Fruit fly (Drosophila melanogaster) whole organism, embryonic: ENCODE data around the gene CG9776.

Experiments
- Abd-B ChIP-seq: fragments of 200-800 bp; sonication (Bioruptor generic); optimal IDR thresholded peaks from 2 replicates; lab custom pipeline; 2018; ENCODE audit warnings: missing biosample characterization, mild to moderate bottlenecking, missing genetic modification characterization, moderate library complexity
- Adf1 ChIP-seq: fragments of 200-800 bp; sonication (Bioruptor generic); IDR thresholded peaks from 2 replicates; pipeline ENCODE4 v1.3.6; 2022; ENCODE audit warnings: missing biosample characterization, missing genetic modification characterization
- CG10321 ChIP-seq: fragments of 200-800 bp; sonication (Bioruptor generic); IDR thresholded peaks from 2 replicates; pipeline ENCODE4 v1.3.6; 2022; ENCODE audit warnings: missing biosample characterization, missing genetic modification characterization
- CG10462 ChIP-seq: fragments of 200-800 bp; sonication (Bioruptor generic); optimal IDR thresholded peaks from 2 replicates; lab custom pipeline; 2016; ENCODE audit warnings: missing biosample characterization, missing genetic modification characterization
- CG11456 ChIP-seq: fragments of 200-800 bp; sonication (Bioruptor generic); IDR thresholded peaks from 3 replicates; pipeline ENCODE4 v1.3.6; 2022; ENCODE audit warnings: missing biosample characterization, missing genetic modification characterization
- CG11504 ChIP-seq: fragments of 200-800 bp; sonication (Bioruptor generic); optimal IDR thresholded peaks from 3 replicates; lab custom pipeline; 2019; ENCODE audit warnings: missing biosample characterization, mild to moderate bottlenecking, missing genetic modification characterization, moderate library complexity
- CG11560 ChIP-seq: fragments of 200-800 bp; sonication (Bioruptor generic); IDR thresholded peaks from 3 replicates; pipeline ENCODE4 v1.3.6; 2022; ENCODE audit warnings: missing biosample characterization, missing genetic modification characterization
- CG11695 ChIP-seq: fragments of 200-800 bp; sonication (Bioruptor generic); IDR thresholded peaks from 3 replicates; pipeline ENCODE4 v1.3.6; 2022; ENCODE audit warnings: missing biosample characterization, missing genetic modification characterization
- CG1233 ChIP-seq: fragments of 200-800 bp; sonication (Bioruptor generic); optimal IDR thresholded peaks from 4 replicates; lab custom pipeline; 2018; ENCODE audit warnings: missing biosample characterization, mild to moderate bottlenecking, missing genetic modification characterization
- CG12391 ChIP-seq: fragments of 200-800 bp; sonication (Bioruptor generic); optimal IDR thresholded peaks from 3 replicates; lab custom pipeline; 2018; ENCODE audit warnings: missing biosample characterization, mild to moderate bottlenecking, missing genetic modification characterization, moderate library complexity
- CG13296 ChIP-seq: fragments of 200-800 bp; sonication (Bioruptor generic); optimal IDR thresholded peaks from 3 replicates; lab custom pipeline; 2018; ENCODE audit warnings: missing biosample characterization, mild to moderate bottlenecking, missing genetic modification characterization
- CG13894 ChIP-seq: fragments of 200-800 bp; sonication (Bioruptor generic); optimal IDR thresholded peaks from 3 replicates; lab custom pipeline; 2018; ENCODE audit warnings: missing biosample characterization, mild to moderate bottlenecking, missing genetic modification characterization, moderate library complexity
- CG30403 ChIP-seq: fragments of 200-800 bp; sonication (Bioruptor generic); optimal IDR thresholded peaks from 3 replicates; lab custom pipeline; 2016; ENCODE audit warnings: missing biosample characterization, missing genetic modification characterization
- CG30431 ChIP-seq: fragments of 200-800 bp; sonication (Bioruptor generic); optimal IDR thresholded peaks from 2 replicates; lab custom pipeline; 2017; ENCODE audit warnings: missing biosample characterization, missing genetic modification characterization
- CG3065 ChIP-seq: fragments of 200-800 bp; sonication (Bioruptor generic); optimal IDR thresholded peaks from 2 replicates; lab custom pipeline; 2016; ENCODE audit warnings: missing biosample characterization, missing genetic modification characterization
- CG31441 ChIP-seq: fragments of 200-800 bp; sonication (Bioruptor generic); IDR thresholded peaks from 2 replicates; pipeline ENCODE4 v1.3.6; 2022; ENCODE audit warnings: missing biosample characterization, missing genetic modification characterization
- CG32532 ChIP-seq: fragments of 200-800 bp; sonication (Bioruptor generic); IDR thresholded peaks from 2 replicates; pipeline ENCODE4 v1.3.6; 2022; ENCODE audit warnings: missing biosample characterization, missing genetic modification characterization
- CG3838 ChIP-seq: fragments of 200-800 bp; sonication (Bioruptor generic); optimal IDR thresholded peaks from 3 replicates; lab custom pipeline; 2016; ENCODE audit warnings: missing biosample characterization, missing genetic modification characterization
- CG4617 ChIP-seq: fragments of 200-800 bp; sonication (Bioruptor generic); optimal IDR thresholded peaks from 3 replicates; lab custom pipeline; 2016; ENCODE audit warnings: missing biosample characterization, missing genetic modification characterization, borderline replicate concordance
- CG4854 ChIP-seq: fragments of 200-800 bp; sonication (Bioruptor generic); optimal IDR thresholded peaks from 2 replicates; lab custom pipeline; 2016; ENCODE audit warnings: missing biosample characterization, missing genetic modification characterization, inconsistent platforms
- CG6689 ChIP-seq: fragments of 200-800 bp; sonication (Bioruptor generic); IDR thresholded peaks from 2 replicates; pipeline ENCODE4 v1.3.6; 2022; ENCODE audit warnings: missing biosample characterization, missing genetic modification characterization
- CG8924 ChIP-seq: fragments of 200-800 bp; optimal IDR thresholded peaks from 3 replicates; lab custom pipeline; 2019; ENCODE audit warnings: missing biosample characterization, mild to moderate bottlenecking, missing genetic modification characterization, moderate library complexity
- CkIIα-i1 ChIP-seq: fragments of 200-800 bp; sonication (Bioruptor generic); IDR thresholded peaks from 2 replicates; pipeline ENCODE4 v1.3.6; 2022; ENCODE audit warnings: missing biosample characterization, missing genetic modification characterization
- CrebB ChIP-seq: fragments of 200-800 bp; sonication (Bioruptor generic); optimal IDR thresholded peaks from 3 replicates; lab custom pipeline; 2018; ENCODE audit warnings: missing biosample characterization, mild to moderate bottlenecking, missing genetic modification characterization
- Deaf1 ChIP-seq: fragments of 200-800 bp; optimal IDR thresholded peaks from 3 replicates; lab custom pipeline; 2019; ENCODE audit warnings: missing biosample characterization, mild to moderate bottlenecking, missing genetic modification characterization, moderate library complexity
- Drgx ChIP-seq: fragments of 200-800 bp; sonication (Bioruptor generic); IDR thresholded peaks from 2 replicates; pipeline ENCODE4 v1.3.6; 2022; ENCODE audit warnings: missing biosample characterization, missing genetic modification characterization
- Fer1 ChIP-seq: fragments of 200-800 bp; sonication (Bioruptor generic); optimal IDR thresholded peaks from 2 replicates; lab custom pipeline; 2017; ENCODE audit warnings: missing biosample characterization, mild to moderate bottlenecking, missing genetic modification characterization
- HLHmδ ChIP-seq: fragments of 200-800 bp; sonication (Bioruptor generic); optimal IDR thresholded peaks from 2 replicates; lab custom pipeline; 2018; ENCODE audit warnings: missing biosample characterization, mild to moderate bottlenecking, missing genetic modification characterization, moderate library complexity
- Hand ChIP-seq: fragments of 200-800 bp; sonication (Bioruptor generic); optimal IDR thresholded peaks from 2 replicates; lab custom pipeline; 2017; ENCODE audit warnings: mild to moderate bottlenecking, missing biosample characterization, missing genetic modification reagents, missing genetic modification characterization
- Mad ChIP-seq: fragments of 200-800 bp; sonication (Bioruptor generic); optimal IDR thresholded peaks from 2 replicates; lab custom pipeline; 2016; ENCODE audit warnings: missing biosample characterization, missing genetic modification characterization
- Pdp1 ChIP-seq, 2 experiments: fragments of 200-800 bp; sonication (Bioruptor generic); optimal IDR thresholded peaks; 3 replicates each; lab custom pipeline; 2016; ENCODE audit warnings: missing biosample characterization in 2 of 2, missing genetic modification characterization in 2 of 2, mild to moderate bottlenecking in 1 of 2, moderate library complexity in 1 of 2
- Six4 ChIP-seq: fragments of 200-800 bp; sonication (Bioruptor generic); optimal IDR thresholded peaks from 2 replicates; lab custom pipeline; 2016; ENCODE audit warnings: missing biosample characterization, missing genetic modification characterization
- Trl ChIP-seq, 3 experiments: fragments of >200 bp in 2 of 3; fragments of 200-800 bp in 1 of 3; sonication (Bioruptor generic) in 1 of 3; optimal IDR thresholded peaks; 2 replicates in 1 of 3; 3 replicates in 2 of 3; lab custom pipeline; 2016 to 2017; ENCODE audit warnings: missing biosample characterization in 1 of 3, missing genetic modification characterization in 1 of 3
- Usf ChIP-seq: fragments of 200-800 bp; sonication (Bioruptor generic); optimal IDR thresholded peaks from 2 replicates; lab custom pipeline; 2017; ENCODE audit warnings: missing genotype, missing biosample characterization, missing genetic modification characterization
- ab ChIP-seq: fragments of 200-800 bp; sonication (Bioruptor generic); optimal IDR thresholded peaks from 2 replicates; lab custom pipeline; 2016; ENCODE audit warnings: missing biosample characterization, missing genetic modification characterization
- abd-A ChIP-seq: fragments of 200-800 bp; sonication (Bioruptor generic); optimal IDR thresholded peaks from 3 replicates; lab custom pipeline; 2019; ENCODE audit warnings: missing biosample characterization, mild to moderate bottlenecking, missing genetic modification characterization, moderate library complexity
- amos ChIP-seq: fragments of 200-800 bp; sonication (Bioruptor generic); IDR thresholded peaks from 2 replicates; pipeline ENCODE4 v1.3.6; 2022; ENCODE audit warnings: missing biosample characterization, missing genetic modification characterization; ENCODE audit not compliant: partially characterized antibody
- bbx ChIP-seq: fragments of 200-800 bp; sonication (Bioruptor generic); IDR thresholded peaks from 2 replicates; pipeline ENCODE4 v1.3.6; 2022; ENCODE audit warnings: missing biosample characterization, missing genetic modification characterization; ENCODE audit not compliant: partially characterized antibody
- crc ChIP-seq: fragments of 200-800 bp; sonication (Bioruptor generic); optimal IDR thresholded peaks from 2 replicates; lab custom pipeline; 2016; ENCODE audit warnings: missing biosample characterization, missing genetic modification characterization
- croc ChIP-seq: fragments of 200-800 bp; sonication (Bioruptor generic); conservative IDR thresholded peaks from 3 replicates; pipeline ENCODE4 v1.3.6; 2022; ENCODE audit warnings: missing biosample characterization, missing genetic modification characterization
- fu2 ChIP-seq: fragments of 200-800 bp; sonication (Bioruptor generic); optimal IDR thresholded peaks from 2 replicates; lab custom pipeline; 2016; ENCODE audit warnings: missing biosample characterization, missing genetic modification characterization
- gcm ChIP-seq: fragments of 200-800 bp; sonication (Bioruptor generic); optimal IDR thresholded peaks from 2 replicates; lab custom pipeline; 2019; ENCODE audit warnings: missing biosample characterization, mild to moderate bottlenecking, missing genetic modification characterization, moderate library complexity
- gsb-n ChIP-seq: fragments of 200-800 bp; sonication (Bioruptor generic); optimal IDR thresholded peaks from 3 replicates; lab custom pipeline; 2018; ENCODE audit warnings: missing biosample characterization, mild to moderate bottlenecking, missing genetic modification characterization
- lab ChIP-seq: fragments of 200-800 bp; sonication (Bioruptor generic); optimal IDR thresholded peaks from 3 replicates; lab custom pipeline; 2017; ENCODE audit warnings: missing biosample characterization, missing genetic modification characterization, mild to moderate bottlenecking, moderate library complexity, missing genetic modification reagents
- nmo ChIP-seq: fragments of 200-800 bp; sonication (Bioruptor generic); optimal IDR thresholded peaks from 2 replicates; lab custom pipeline; 2018; ENCODE audit warnings: missing biosample characterization, mild to moderate bottlenecking, missing genetic modification characterization, moderate library complexity
- pb ChIP-seq: fragments of 200-800 bp; sonication (Bioruptor generic); optimal IDR thresholded peaks from 3 replicates; lab custom pipeline; 2016; ENCODE audit warnings: missing biosample characterization, missing genetic modification characterization
- shn ChIP-seq: fragments of 200-800 bp; sonication (Bioruptor generic); optimal IDR thresholded peaks from 3 replicates; lab custom pipeline; 2016; ENCODE audit warnings: missing biosample characterization, missing genetic modification characterization
- ssp ChIP-seq: fragments of 200-800 bp; sonication (Bioruptor generic); IDR thresholded peaks from 2 replicates; pipeline ENCODE4 v1.3.6; 2022; ENCODE audit warnings: missing biosample characterization, missing genetic modification characterization
- z ChIP-seq: fragments of 200-800 bp; sonication (Bioruptor generic); IDR thresholded peaks from 3 replicates; pipeline ENCODE4 v1.3.6; 2022; ENCODE audit warnings: missing biosample characterization, missing genetic modification characterization
- zf30C ChIP-seq: fragments of 200-800 bp; sonication (Bioruptor generic); optimal IDR thresholded peaks from 3 replicates; lab custom pipeline; 2018; ENCODE audit warnings: missing biosample characterization, mild to moderate bottlenecking, missing genetic modification characterization
- zfh2 ChIP-seq: fragments of 200-800 bp; sonication (Bioruptor generic); optimal IDR thresholded peaks from 2 replicates; lab custom pipeline; 2016; ENCODE audit warnings: missing biosample characterization, missing genetic modification characterization

CG9776 gene

DNA sequence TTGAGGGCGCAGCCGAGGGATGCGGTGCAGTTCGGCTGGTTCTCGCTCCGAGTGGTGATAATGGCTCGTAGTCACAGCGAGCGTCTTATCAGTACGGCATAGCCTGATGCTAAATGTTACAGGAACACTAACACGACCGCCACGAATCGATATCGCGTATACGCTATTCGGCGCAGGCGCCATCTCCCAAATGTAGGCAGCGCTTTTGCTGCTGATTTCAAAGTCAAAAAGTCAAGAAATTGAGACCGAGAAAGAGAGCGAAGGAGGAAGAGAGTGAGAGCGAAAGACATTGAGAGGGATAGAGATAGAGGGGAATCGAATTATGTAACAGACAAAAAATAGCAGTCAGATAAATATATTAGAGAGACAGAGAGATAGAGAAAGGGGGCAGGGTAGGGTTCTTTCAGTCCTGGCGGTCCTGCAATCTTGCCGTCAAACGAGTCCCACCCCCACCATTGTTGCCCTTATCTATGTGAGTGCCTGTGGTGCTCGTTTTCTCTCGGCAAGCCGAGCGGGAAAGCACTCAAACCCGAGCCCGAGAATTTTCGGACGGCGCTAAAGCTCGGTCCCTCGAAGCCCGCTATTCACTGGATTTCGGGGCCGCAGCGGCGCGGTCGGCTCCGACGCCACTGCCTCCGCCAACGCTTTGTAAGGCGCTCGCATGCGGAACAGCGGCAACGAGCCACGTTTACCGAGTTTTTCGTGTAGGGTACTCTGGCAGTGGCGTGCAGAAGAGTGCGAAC lies 52.6 kb downstream of the CG9776 start (continued):
- TF ChIP-seq ssp (GFP tag; lab: Robert Waterston, UW) (no peak), CG30403 (no peak), ab (GFP tag; lab: Kevin White, UChicago) (no peak), CG10321 (no peak), CG4617 (no peak), CG3838 (GFP tag; lab: Kevin White, UChicago) (no peak), Mad (GFP tag; lab: Kevin White, UChicago) (no peak), crc (GFP tag; lab: Kevin White, UChicago) (no peak), CG11456 (GFP tag; lab: Robert Waterston, UW) (0 out of 3 replicates have a peak, but pooled peaks have one; percentile 49), CG3065 (GFP tag; lab: Kevin White, UChicago) (no peak), fu2 (GFP tag; lab: Kevin White, UChicago) (no peak), Pdp1 (GFP tag; optimal IDR thresholded peaks at IDR 0.05; lab: Kevin White, UChicago) (peak in 1 of 2 experiments; percentile 89), zf30C (no peak), shn (no peak), Usf (GFP tag; lab: Kevin White, UChicago) (no peak), CG11504 (no peak), CG31441 (GFP tag; lab: Robert Waterston, UW) (no peak), Adf1 (GFP tag; lab: Robert Waterston, UW) (peak; percentile 78), zfh2 (GFP tag; lab: Kevin White, UChicago) (no peak), Fer1 (GFP tag; lab: Kevin White, UChicago) (peak; percentile 10), Hand (GFP tag; lab: Kevin White, UChicago) (no peak), Six4 (no peak), CG4854 (GFP tag; lab: Kevin White, UChicago) (no peak), CG11560 (tag; lab: Robert Waterston, UW) (no peak), CG12391 (tag; lab: Kevin White, UChicago) (no peak), nmo (GFP tag; lab: Kevin White, UChicago) (no peak), CG30431 (GFP tag; lab: Kevin White, UChicago) (no peak), HLHmδ (GFP tag; lab: Kevin White, UChicago) (no peak), Abd-B (GFP tag; lab: Kevin White, UChicago) (no peak), pb (no peak), amos (no peak), CG6689 (GFP tag; lab: Robert Waterston, UW) (0 out of 2 replicates have a peak, but pooled peaks have one; percentile 8), z (GFP tag; lab: Robert Waterston, UW) (peak; percentile 86), CG10462 (GFP tag; lab: Kevin White, UChicago) (no peak), CG1233 (no peak), bbx (GFP tag; lab: Robert Waterston, UW) (peak; percentile 16; the same call in 1 of the 2 replicates), CG11695 (GFP tag; lab: Robert Waterston, UW) (no peak)

DNA sequence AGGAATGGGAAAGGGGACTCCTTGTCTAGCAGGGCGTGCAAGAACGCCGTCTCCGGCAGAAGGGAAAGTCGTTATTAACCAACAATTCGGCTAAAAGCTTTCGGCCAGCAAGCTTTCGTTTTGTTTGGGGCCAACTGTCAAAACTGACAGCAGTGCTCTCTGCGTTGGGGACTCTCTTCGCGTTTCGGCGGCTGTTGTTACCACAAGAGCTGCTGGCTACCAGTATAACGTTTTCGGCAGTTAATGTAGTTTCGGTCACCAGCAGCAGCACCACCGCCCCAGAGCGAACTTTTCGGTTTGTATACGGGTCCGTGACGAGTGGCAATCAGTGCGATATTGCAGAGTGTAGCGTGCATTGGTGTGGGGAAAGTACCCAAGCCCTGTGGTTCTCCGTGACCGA lies 53.8 kb downstream of the CG9776 start, which contains the start of gene cpx:
Gene cpx (plus strand): TSS at position 160 of the 400 bp plus-strand sequence.
- TF ChIP-seq Adf1 (GFP tag; lab: Robert Waterston, UW) (peak; percentile 27; the same call in 1 of the 2 replicates), CrebB (tag; lab: Kevin White, UChicago) (no peak), Trl (optimal IDR thresholded peaks at IDR 0.05; lab: Kevin White, UChicago) (peak in 1 of 2 experiments; percentile 21), Trl (GFP tag; optimal IDR thresholded peaks at IDR 0.05; lab: Kevin White, UChicago) (no peak), Deaf1 (tag; lab: Kevin White, UChicago) (peak; percentile 83), gsb-n (tag; lab: Kevin White, UChicago) (no peak), CG13894 (tag; lab: Kevin White, UChicago) (peak; percentile 36), gcm (GFP tag; lab: Kevin White, UChicago) (peak; percentile 3), CG13296 (GFP tag; lab: Kevin White, UChicago) (no peak), CkIIα-i1 (GFP tag; lab: Robert Waterston, UW) (no peak), CG8924 (tag; lab: Kevin White, UChicago) (no peak), CG32532 (GFP tag; lab: Robert Waterston, UW) (0 out of 2 replicates have a peak, but pooled peaks have one; percentile 16), croc (GFP tag; lab: Robert Waterston, UW) (no peak), Drgx (GFP tag; lab: Robert Waterston, UW) (no peak), abd-A (tag; lab: Kevin White, UChicago) (peak; percentile 46), lab (GFP tag; lab: Kevin White, UChicago) (peak; percentile 4)
